Worm (Caenorhabditis elegans): Measurements from ENCODE around the gene rabn-5.

- TF ChIP-seq unc-55 (GFP tag; optimal IDR thresholded peaks at IDR 0.05), result no peak
- no peak for TF ChIP-seq fkh-10 (GFP tag; optimal IDR thresholded peaks at IDR 0.05)
- TF ChIP-seq nfya-1 (tag; optimal IDR thresholded peaks at IDR 0.05), result no peak
- no peak for TF ChIP-seq hlh-30 (tag; optimal IDR thresholded peaks at IDR 0.05; ENCODE audit: insufficient read depth)
- no peak for TF ChIP-seq pros-1 (tag; optimal IDR thresholded peaks at IDR 0.05)
- TF ChIP-seq odd-2 (tag; optimal IDR thresholded peaks at IDR 0.05), result no peak
- no peak for TF ChIP-seq hlh-13 (GFP tag; optimal IDR thresholded peaks at IDR 0.05)
- TF ChIP-seq unc-86 (tag; optimal IDR thresholded peaks at IDR 0.05), result no peak
- TF ChIP-seq K02D7.2 (tag; optimal IDR thresholded peaks at IDR 0.05), result no peak
- TF ChIP-seq dmd-4 (tag; optimal IDR thresholded peaks at IDR 0.05; ENCODE audit: borderline replicate concordance), result no peak
Observed at ce11 chrIII:5839147-5839546, 25.2 kb upstream of the rabn-5 start.

Data from whole organism, late embryonic.